Worm (Caenorhabditis elegans) whole organism, late embryonic: ENCODE measurements around the gene F54C9.11.

ENCODE experiments used
- C08G9.2 ChIP-seq: sonication (generic microtip); optimal IDR thresholded peaks from 2 replicates; lab custom pipeline; 2016; ENCODE audit warnings: mild to moderate bottlenecking, missing genetic modification characterization, moderate library complexity, missing compliant biosample characterization
- K02D7.2 ChIP-seq: sonication (generic microtip); optimal IDR thresholded peaks from 2 replicates; lab custom pipeline; 2017; ENCODE audit warnings: mild to moderate bottlenecking, missing genetic modification characterization, missing compliant biosample characterization
- T23F11.4 ChIP-seq: fragments of 200-800 bp; sonication (Bioruptor generic); optimal IDR thresholded peaks from 2 replicates; lab custom pipeline; 2018; ENCODE audit warnings: mild to moderate bottlenecking, missing genetic modification characterization, missing compliant biosample characterization
- ceh-14 ChIP-seq: sonication (generic microtip); optimal IDR thresholded peaks from 2 replicates; lab custom pipeline; 2016; ENCODE audit warnings: missing genotype, missing genetic modification characterization, missing compliant biosample characterization
- ceh-18 ChIP-seq: sonication (generic microtip); optimal IDR thresholded peaks from 2 replicates; lab custom pipeline; 2016; ENCODE audit warnings: missing genetic modification characterization, missing compliant biosample characterization
- ceh-19 ChIP-seq: fragments of 200-800 bp; sonication (Bioruptor generic); optimal IDR thresholded peaks from 2 replicates; lab custom pipeline; 2018; ENCODE audit warnings: mild to moderate bottlenecking, missing genetic modification characterization, missing compliant biosample characterization
- ceh-22 ChIP-seq: sonication (generic microtip); optimal IDR thresholded peaks from 2 replicates; lab custom pipeline; 2017; ENCODE audit warnings: missing biosample characterization, missing genetic modification characterization
- ceh-30 ChIP-seq: fragments of 150-350 bp; optimal IDR thresholded peaks from 2 replicates; lab custom pipeline; 2014; ENCODE audit warnings: missing biosample characterization, missing genetic modification characterization
- ceh-31 ChIP-seq: sonication (generic microtip); optimal IDR thresholded peaks from 2 replicates; lab custom pipeline; 2016; ENCODE audit warnings: missing genetic modification characterization, missing compliant biosample characterization
- ceh-45 ChIP-seq: fragments of 200-800 bp; sonication (Bioruptor generic); IDR thresholded peaks from 2 replicates; pipeline ENCODE4 v1.3.6; 2022; ENCODE audit warnings: missing genetic modification reagents, missing genetic modification characterization, missing compliant biosample characterization
- ceh-48 ChIP-seq: sonication (generic microtip); optimal IDR thresholded peaks from 2 replicates; lab custom pipeline; 2016; ENCODE audit warnings: missing genetic modification characterization, inconsistent platforms, missing compliant biosample characterization
- ceh-6 ChIP-seq: fragments of 200-800 bp; sonication (Bioruptor generic); optimal IDR thresholded peaks from 2 replicates; lab custom pipeline; 2018; ENCODE audit warnings: mild to moderate bottlenecking, missing genetic modification characterization, missing compliant biosample characterization
- dmd-4 ChIP-seq: sonication (generic microtip); optimal IDR thresholded peaks from 2 replicates; lab custom pipeline; 2016; ENCODE audit warnings: borderline replicate concordance, missing genetic modification characterization, missing compliant biosample characterization
- dve-1 ChIP-seq: sonication (generic microtip); optimal IDR thresholded peaks from 2 replicates; lab custom pipeline; 2017; ENCODE audit warnings: antibody characterized with exemption, mild to moderate bottlenecking, missing genetic modification characterization, missing compliant biosample characterization
- elt-2 ChIP-seq: sonication (generic microtip); optimal IDR thresholded peaks from 2 replicates; lab custom pipeline; 2016; ENCODE audit warnings: missing genetic modification reagents, missing genetic modification characterization, missing compliant biosample characterization
- elt-4 ChIP-seq: sonication (generic microtip); optimal IDR thresholded peaks from 2 replicates; lab custom pipeline; 2016; ENCODE audit warnings: missing genetic modification characterization, missing compliant biosample characterization
- fkh-10 ChIP-seq: fragments of 150-350 bp; optimal IDR thresholded peaks from 2 replicates; lab custom pipeline; 2014; ENCODE audit warnings: missing biosample characterization, missing genetic modification reagents, missing genetic modification characterization
- gmeb-2 ChIP-seq: sonication (generic microtip); optimal IDR thresholded peaks from 2 replicates; lab custom pipeline; 2016; ENCODE audit warnings: missing genetic modification characterization, inconsistent platforms, missing compliant biosample characterization
- hlh-13 ChIP-seq: fragments of 200-800 bp; sonication (Bioruptor generic); optimal IDR thresholded peaks from 2 replicates; lab custom pipeline; 2018; ENCODE audit warnings: mild to moderate bottlenecking, missing genetic modification characterization, missing compliant biosample characterization
- hlh-15 ChIP-seq: sonication (generic microtip); optimal IDR thresholded peaks from 2 replicates; lab custom pipeline; 2016; ENCODE audit warnings: missing genetic modification characterization, missing compliant biosample characterization
- hlh-30 ChIP-seq: sonication (generic microtip); optimal IDR thresholded peaks from 2 replicates; lab custom pipeline; 2017; ENCODE audit warnings: antibody characterized with exemption, missing genetic modification characterization, missing compliant biosample characterization; ENCODE audit not compliant: insufficient read depth
- lim-6 ChIP-seq: sonication (generic microtip); optimal IDR thresholded peaks from 2 replicates; lab custom pipeline; 2016; ENCODE audit warnings: missing genetic modification characterization, missing compliant biosample characterization
- madf-2 ChIP-seq: sonication (generic microtip); optimal IDR thresholded peaks from 2 replicates; lab custom pipeline; 2017; ENCODE audit warnings: missing genetic modification characterization, missing compliant biosample characterization
- nfya-1 ChIP-seq: sonication (generic microtip); optimal IDR thresholded peaks from 2 replicates; lab custom pipeline; 2017; ENCODE audit warnings: missing genetic modification characterization, mild to moderate bottlenecking, missing compliant biosample characterization, antibody characterized with exemption, moderate library complexity
- nhr-11 ChIP-seq: fragments of 150-350 bp; optimal IDR thresholded peaks from 2 replicates; lab custom pipeline; 2014; ENCODE audit warnings: missing biosample characterization, missing genetic modification characterization
- nhr-232 ChIP-seq: sonication (generic microtip); optimal IDR thresholded peaks from 2 replicates; lab custom pipeline; 2016; ENCODE audit warnings: missing genetic modification characterization, missing compliant biosample characterization
- npax-4 ChIP-seq: sonication (generic microtip); optimal IDR thresholded peaks from 2 replicates; lab custom pipeline; 2016; ENCODE audit warnings: missing genetic modification characterization, missing compliant biosample characterization
- pat-9 ChIP-seq: fragments of 200-800 bp; sonication (Bioruptor generic); optimal IDR thresholded peaks from 2 replicates; lab custom pipeline; 2018; ENCODE audit warnings: mild to moderate bottlenecking, missing genetic modification characterization, moderate library complexity, missing compliant biosample characterization
- pax-1 ChIP-seq: fragments of 150-350 bp; optimal IDR thresholded peaks from 2 replicates; lab custom pipeline; 2014; ENCODE audit warnings: missing biosample characterization, missing genetic modification characterization
- pha-2 ChIP-seq: sonication (generic microtip); optimal IDR thresholded peaks from 2 replicates; lab custom pipeline; 2017; ENCODE audit warnings: mild to moderate bottlenecking, missing genetic modification characterization, missing compliant biosample characterization
- ref-2 ChIP-seq: sonication (generic microtip); optimal IDR thresholded peaks from 2 replicates; lab custom pipeline; 2016; ENCODE audit warnings: missing genetic modification characterization, missing compliant biosample characterization
- rnt-1 ChIP-seq: sonication (generic microtip); optimal IDR thresholded peaks from 2 replicates; lab custom pipeline; 2016; ENCODE audit warnings: missing genetic modification characterization, missing compliant biosample characterization
- sox-2 ChIP-seq: fragments of 200-800 bp; sonication (Bioruptor generic); IDR thresholded peaks from 2 replicates; pipeline ENCODE4 v1.3.6; 2022; ENCODE audit warnings: missing genetic modification reagents, missing genetic modification characterization, missing compliant biosample characterization
- sox-4 ChIP-seq: sonication (generic microtip); optimal IDR thresholded peaks from 2 replicates; lab custom pipeline; 2017; ENCODE audit warnings: mild to moderate bottlenecking, missing genetic modification characterization, inconsistent platforms, missing compliant biosample characterization
- tbx-7 ChIP-seq: sonication (generic microtip); optimal IDR thresholded peaks from 2 replicates; lab custom pipeline; 2016; ENCODE audit warnings: missing genotype, missing genetic modification characterization, missing compliant biosample characterization
- unc-3 ChIP-seq, 2 experiments: fragments of 200-800 bp in 1 of 2; sonication (Bioruptor generic) in 1 of 2; sonication (generic microtip) in 1 of 2; conservative IDR thresholded peaks in 1 of 2; optimal IDR thresholded peaks in 1 of 2; 2 replicates each; pipeline versions ENCODE4 v1.3.6 to Lab custom; 2016 to 2022; ENCODE audit warnings: missing compliant biosample characterization in 2 of 2, missing genetic modification characterization in 2 of 2, missing genetic modification reagents in 1 of 2
- unc-42 ChIP-seq: sonication (generic microtip); optimal IDR thresholded peaks from 2 replicates; lab custom pipeline; 2016; ENCODE audit warnings: missing genotype, missing genetic modification characterization, missing compliant biosample characterization
- unc-55 ChIP-seq: sonication (generic microtip); optimal IDR thresholded peaks from 2 replicates; lab custom pipeline; 2017; ENCODE audit warnings: missing biosample characterization, missing genetic modification reagents, missing genetic modification characterization
- zip-5 ChIP-seq: sonication (generic microtip); optimal IDR thresholded peaks from 2 replicates; lab custom pipeline; 2016; ENCODE audit warnings: missing genetic modification characterization, missing compliant biosample characterization
- ztf-16 ChIP-seq: sonication (generic microtip); optimal IDR thresholded peaks from 2 replicates; lab custom pipeline; 2017; ENCODE audit warnings: missing genetic modification characterization, missing compliant biosample characterization

F54C9.11 gene

DNA sequence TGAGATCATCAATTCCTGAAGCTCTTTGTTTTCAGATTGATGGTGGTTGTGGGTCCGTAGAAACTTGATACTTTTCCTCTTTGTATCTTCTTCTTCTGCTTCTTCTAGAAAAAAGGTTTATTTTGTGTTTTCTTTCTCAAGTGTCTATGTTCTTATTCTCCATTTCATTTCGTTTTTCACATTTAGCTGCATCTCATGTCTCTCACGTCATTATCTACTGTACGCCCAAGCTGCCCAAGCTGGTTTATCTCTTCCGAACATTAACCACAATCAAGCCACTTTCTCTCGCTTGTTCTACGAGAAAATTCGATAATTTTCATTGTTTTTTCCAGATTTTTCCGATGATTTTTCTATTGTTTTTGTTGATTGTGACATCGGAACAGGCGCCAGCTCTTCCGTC, 14.3 kb upstream of the F54C9.11 start, which contains the start of gene F28C6.5:
Gene F28C6.5, plus strand, starts transcription at position 301 of the 400 bp plus-strand sequence.
- no peak for TF ChIP-seq fkh-10 (GFP tag; lab: Kevin White, UChicago)
- no peak for TF ChIP-seq ztf-16 (tag; lab: Kevin White, UChicago)
- TF ChIP-seq pax-1 (tag; lab: Kevin White, UChicago) = no peak
- no peak for TF ChIP-seq rnt-1 (tag; lab: Kevin White, UChicago)
- no peak for TF ChIP-seq ceh-14
- TF ChIP-seq ceh-18 (tag; lab: Kevin White, UChicago) = no peak
- TF ChIP-seq ceh-31 (tag; lab: Kevin White, UChicago) = no peak
- TF ChIP-seq pat-9 (tag; lab: Kevin White, UChicago) = no peak
- TF ChIP-seq zip-5 (tag; lab: Kevin White, UChicago) = no peak
- TF ChIP-seq hlh-13 (GFP tag; lab: Kevin White, UChicago) = no peak
- TF ChIP-seq unc-42 (tag; lab: Kevin White, UChicago) = no peak
- TF ChIP-seq dve-1 (tag; lab: Kevin White, UChicago) = no peak
- TF ChIP-seq hlh-30 (tag; lab: Kevin White, UChicago) = no peak
- no peak for TF ChIP-seq C08G9.2
- no peak for TF ChIP-seq K02D7.2 (tag; lab: Kevin White, UChicago)
- TF ChIP-seq ceh-19 (GFP tag; lab: Kevin White, UChicago) = no peak
- no peak for TF ChIP-seq nfya-1 (tag; lab: Kevin White, UChicago)

- no peak for TF ChIP-seq unc-3 (GFP tag; conservative IDR thresholded peaks at IDR 0.05; lab: Robert Waterston, UW)
- TF ChIP-seq unc-3 (tag; optimal IDR thresholded peaks at IDR 0.05; lab: Kevin White, UChicago) = no peak
- no peak for TF ChIP-seq sox-4 (tag; lab: Kevin White, UChicago)
Observed at ce11 chrII:8593840-8594625, 9.1 kb upstream of the F54C9.11 start, which contains the start of gene aptf-3. Gene aptf-3, plus strand, starts transcription at chrII:8594190.

DNA sequence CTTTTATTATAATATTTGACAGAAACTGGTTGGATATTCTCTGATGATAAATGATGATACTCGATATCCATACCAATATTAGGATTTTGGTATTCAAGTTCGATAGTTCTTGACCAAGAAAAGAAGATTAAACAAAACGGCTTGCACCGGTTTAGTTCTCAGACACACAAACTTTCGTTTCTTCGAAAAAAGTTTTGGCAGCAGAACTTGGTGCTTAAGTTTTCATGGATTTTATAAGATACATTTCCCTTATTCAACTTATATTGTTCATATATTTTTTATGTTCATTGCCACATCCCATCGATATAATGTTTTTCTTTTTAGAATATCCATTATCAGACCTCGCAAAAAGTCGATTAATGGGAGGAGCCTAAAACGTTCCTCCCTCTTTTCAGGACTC, 5.8 kb upstream of the F54C9.11 start, which contains the start of gene aptf-4:
Gene aptf-4, plus strand, starts transcription at position 301 of the 400 bp plus-strand sequence.
- TF ChIP-seq dmd-4 = no peak
- TF ChIP-seq T23F11.4 (GFP tag; lab: Kevin White, UChicago) = no peak
- TF ChIP-seq hlh-15 (tag; lab: Kevin White, UChicago) = no peak
- no peak for TF ChIP-seq sox-2 (GFP tag; lab: Robert Waterston, UW)
- TF ChIP-seq nhr-11 (tag; lab: Kevin White, UChicago) = no peak
- TF ChIP-seq dve-1 (tag; lab: Kevin White, UChicago) = no peak
- no peak for TF ChIP-seq hlh-13 (GFP tag; lab: Kevin White, UChicago)
- TF ChIP-seq ceh-31 (tag; lab: Kevin White, UChicago) = no peak
- no peak for TF ChIP-seq lim-6 (tag; lab: Kevin White, UChicago)
- no peak for TF ChIP-seq tbx-7
- TF ChIP-seq elt-2 (tag; lab: Kevin White, UChicago) = no peak
- TF ChIP-seq ceh-6 (GFP tag; lab: Kevin White, UChicago) = no peak
- no peak for TF ChIP-seq gmeb-2 (tag; lab: Kevin White, UChicago)
- TF ChIP-seq ceh-22 = no peak
- TF ChIP-seq ceh-45 (GFP tag; lab: Robert Waterston, UW) = no peak
- TF ChIP-seq elt-4 (tag; lab: Kevin White, UChicago) = no peak
- TF ChIP-seq madf-2 = no peak

DNA sequence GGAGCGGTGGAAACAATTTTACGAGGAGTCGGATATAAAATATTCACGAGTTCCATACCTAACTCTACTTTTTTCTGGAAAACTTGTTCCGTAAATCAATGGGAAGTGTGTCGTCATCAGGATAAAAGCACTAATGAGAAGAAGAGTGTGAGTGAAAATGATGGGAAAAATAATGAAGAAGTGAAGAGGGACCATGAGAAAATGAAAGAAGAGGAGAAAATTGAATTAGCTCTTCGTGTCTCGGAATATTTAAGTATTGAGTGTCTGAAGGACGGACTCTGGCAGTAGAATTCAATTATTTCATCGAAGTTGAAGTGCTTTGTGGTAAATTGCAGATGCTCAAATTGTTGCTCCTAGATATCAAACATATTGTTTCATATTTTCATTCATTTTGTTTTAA, 4.3 kb upstream of the F54C9.11 start:
- peak; percentile 99 for TF ChIP-seq unc-42 (tag; lab: Kevin White, UChicago)
- no peak for TF ChIP-seq C08G9.2
- TF ChIP-seq ref-2 (tag; lab: Kevin White, UChicago) = no peak
- TF ChIP-seq elt-4 (tag; lab: Kevin White, UChicago) = no peak
- no peak for TF ChIP-seq nhr-11 (tag; lab: Kevin White, UChicago)
- no peak for TF ChIP-seq fkh-10 (GFP tag; lab: Kevin White, UChicago)
- TF ChIP-seq nhr-232 (tag; lab: Kevin White, UChicago) = no peak
- TF ChIP-seq ceh-14 = peak; percentile 53
- no peak for TF ChIP-seq ceh-30 (tag; lab: Kevin White, UChicago)
- TF ChIP-seq ceh-18 (tag; lab: Kevin White, UChicago) = no peak
- no peak for TF ChIP-seq ceh-48 (tag; lab: Kevin White, UChicago)
- TF ChIP-seq unc-55 (GFP tag; lab: Kevin White, UChicago) = no peak
- TF ChIP-seq ceh-31 (tag; lab: Kevin White, UChicago) = peak; percentile 81
- TF ChIP-seq nfya-1 (tag; lab: Kevin White, UChicago) = no peak
- no peak for TF ChIP-seq pha-2 (tag; lab: Kevin White, UChicago)
- TF ChIP-seq npax-4 (tag; lab: Kevin White, UChicago) = no peak
- no peak for TF ChIP-seq dmd-4
